Fruit fly (Drosophila melanogaster) whole organism: Measurements from ENCODE around the gene CG31115.

ENCODE experiments used
- CG8478 ChIP-seq: fragments of >200 bp; optimal IDR thresholded peaks from 2 replicates; lab custom pipeline; 2018; ENCODE audit warnings: inconsistent platforms
- pan ChIP-seq: fragments of >200 bp; optimal IDR thresholded peaks from 2 replicates; lab custom pipeline; 2017
- psq ChIP-seq: fragments of >200 bp; optimal IDR thresholded peaks from 2 replicates; lab custom pipeline; 2017

DNA sequence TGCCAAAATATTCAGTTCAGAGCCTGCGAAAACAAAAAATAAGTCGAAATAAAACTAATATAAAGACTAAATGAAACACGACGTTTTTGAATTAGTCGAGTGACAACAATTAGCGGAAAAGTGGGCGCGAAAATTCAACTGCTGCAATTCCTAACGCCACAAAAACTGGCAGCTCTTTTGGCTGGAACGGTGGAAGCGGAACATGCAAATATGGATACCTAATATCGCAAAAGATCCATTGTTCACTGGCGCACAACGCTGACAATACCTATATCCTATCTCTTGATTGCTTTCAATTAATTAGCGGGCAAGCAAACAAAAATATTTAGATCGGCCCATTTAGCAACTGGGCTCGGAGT is 12.6 kb downstream of the CG31115 start, which contains the start of gene CG11791:
- TF ChIP-seq pan (lab: Kevin White, UChicago) (no peak), CG8478 (lab: Kevin White, UChicago) (no peak), psq (lab: Kevin White, UChicago) (no peak)
